Worm (Caenorhabditis elegans) whole organism, L1 larva: ENCODE results near the gene srh-4.

Source experiments
- C04F5.9 ChIP-seq: sonication (generic microtip); optimal IDR thresholded peaks from 2 replicates; lab custom pipeline; 2016; ENCODE audit warnings: missing genetic modification characterization, missing compliant biosample characterization
- Y116A8C.19 ChIP-seq: sonication (generic microtip); optimal IDR thresholded peaks from 2 replicates; lab custom pipeline; 2016; ENCODE audit warnings: missing compliant biosample characterization, missing genetic modification characterization, borderline replicate concordance
- alr-1 ChIP-seq: fragments of 200-800 bp; sonication (Bioruptor generic); optimal IDR thresholded peaks from 2 replicates; lab custom pipeline; 2018; ENCODE audit warnings: borderline replicate concordance, mild to moderate bottlenecking, missing genetic modification characterization, missing compliant biosample characterization
- blmp-1 ChIP-seq: fragments of 150-350 bp; optimal IDR thresholded peaks from 2 replicates; lab custom pipeline; 2014; ENCODE audit warnings: missing biosample characterization, missing genetic modification characterization
- ceh-90 ChIP-seq: sonication (generic microtip); optimal IDR thresholded peaks from 2 replicates; lab custom pipeline; 2016; ENCODE audit warnings: missing genetic modification characterization, missing compliant biosample characterization
- dpl-1 ChIP-seq, 3 experiments: fragments of 150-350 bp in 2 of 3; sonication (generic microtip) in 1 of 3; optimal IDR thresholded peaks; 2 replicates each; lab custom pipeline; 2014 to 2017; ENCODE audit warnings: missing biosample characterization in 3 of 3, missing genetic modification characterization in 3 of 3, missing genetic modification reagents in 3 of 3
- efl-1 ChIP-seq, 4 experiments: fragments of 150-350 bp; optimal IDR thresholded peaks in 3 of 4; peaks in 1 of 4; 1 replicate in 1 of 4; 2 replicates in 3 of 4; lab custom pipeline; 2014; ENCODE audit warnings: missing biosample characterization in 2 of 4, missing genetic modification characterization in 2 of 4, missing genetic modification reagents in 2 of 4
- egl-13 ChIP-seq: sonication (generic microtip); optimal IDR thresholded peaks from 2 replicates; lab custom pipeline; 2016; ENCODE audit warnings: missing genotype, missing genetic modification reagents, missing genetic modification characterization, missing compliant biosample characterization
- egl-27 ChIP-seq, 2 experiments: fragments of 150-350 bp in 1 of 2; sonication (generic microtip); optimal IDR thresholded peaks; 3 replicates each; lab custom pipeline; 2017 to 2018; ENCODE audit warnings: missing biosample characterization in 2 of 2, missing genetic modification characterization in 2 of 2, missing genetic modification reagents in 2 of 2
- elt-3 ChIP-seq, 6 experiments: fragments of 150-350 bp in 1 of 6; sonication (generic microtip); optimal IDR thresholded peaks; 2 replicates each; lab custom pipeline; 2017 to 2018; ENCODE audit warnings: missing biosample characterization in 6 of 6, missing genetic modification characterization in 6 of 6, inconsistent platforms in 1 of 6
- ets-5 ChIP-seq: fragments of 200-800 bp; sonication (Bioruptor generic); IDR thresholded peaks from 2 replicates; pipeline ENCODE4 v1.3.6; 2022; ENCODE audit warnings: missing genetic modification characterization, missing compliant biosample characterization
- grh-1 ChIP-seq: fragments of 200-800 bp; sonication (Bioruptor generic); IDR thresholded peaks from 2 replicates; pipeline ENCODE4 v1.3.6; 2022; ENCODE audit warnings: missing genetic modification reagents, missing genetic modification characterization, missing compliant biosample characterization
- hlh-17 ChIP-seq: fragments of 200-800 bp; sonication (Bioruptor generic); optimal IDR thresholded peaks from 2 replicates; lab custom pipeline; 2018; ENCODE audit warnings: missing genetic modification characterization, mild to moderate bottlenecking, missing compliant biosample characterization, moderate library complexity, borderline replicate concordance
- jun-1 ChIP-seq: fragments of 150-350 bp; optimal IDR thresholded peaks from 2 replicates; lab custom pipeline; 2014; ENCODE audit warnings: missing biosample characterization, missing genetic modification reagents, missing genetic modification characterization
- lin-14 ChIP-seq: fragments of 200-800 bp; sonication (Bioruptor generic); optimal IDR thresholded peaks from 2 replicates; lab custom pipeline; 2018; ENCODE audit warnings: mild to moderate bottlenecking, missing genetic modification characterization, moderate library complexity, missing compliant biosample characterization
- lin-35 ChIP-seq, 2 experiments: fragments of 150-350 bp; optimal IDR thresholded peaks; 2 replicates each; lab custom pipeline; 2014; ENCODE audit warnings: missing biosample characterization in 2 of 2, missing genetic modification characterization in 2 of 2, missing genetic modification reagents in 2 of 2
- lir-3 ChIP-seq: sonication (generic microtip); optimal IDR thresholded peaks from 2 replicates; lab custom pipeline; 2016; ENCODE audit warnings: mild to moderate bottlenecking, missing genetic modification characterization, moderate library complexity, missing compliant biosample characterization; ENCODE audit not compliant: poor library complexity
- mef-2 ChIP-seq: fragments of 150-350 bp; optimal IDR thresholded peaks from 2 replicates; lab custom pipeline; 2014; ENCODE audit warnings: missing biosample characterization, missing genetic modification characterization
- mep-1 ChIP-seq: fragments of 150-350 bp; optimal IDR thresholded peaks from 2 replicates; lab custom pipeline; 2014; ENCODE audit warnings: missing biosample characterization, missing genetic modification characterization
- nhr-19 ChIP-seq: fragments of 200-800 bp; sonication (Bioruptor generic); conservative IDR thresholded peaks from 2 replicates; pipeline ENCODE4 v1.3.6; 2022; ENCODE audit warnings: missing genetic modification characterization, missing compliant biosample characterization
- nhr-20 ChIP-seq: sonication (generic microtip); optimal IDR thresholded peaks from 2 replicates; lab custom pipeline; 2016; ENCODE audit warnings: mild to moderate bottlenecking, missing genetic modification characterization, missing compliant biosample characterization
- nhr-47 ChIP-seq: sonication (generic microtip); optimal IDR thresholded peaks from 2 replicates; lab custom pipeline; 2016; ENCODE audit warnings: mild to moderate bottlenecking, missing genetic modification characterization, moderate library complexity, missing compliant biosample characterization
- nhr-71 ChIP-seq: sonication (generic microtip); optimal IDR thresholded peaks from 2 replicates; lab custom pipeline; 2016; ENCODE audit warnings: mild to moderate bottlenecking, missing genetic modification characterization, moderate library complexity, missing compliant biosample characterization
- nhr-84 ChIP-seq: sonication (generic microtip); optimal IDR thresholded peaks from 2 replicates; lab custom pipeline; 2017; ENCODE audit warnings: missing biosample characterization, missing genetic modification characterization
- nhr-90 ChIP-seq: sonication (generic microtip); optimal IDR thresholded peaks from 2 replicates; lab custom pipeline; 2016; ENCODE audit warnings: mild to moderate bottlenecking, missing genetic modification characterization, missing compliant biosample characterization; ENCODE audit not compliant: poor library complexity
- rnt-1 ChIP-seq: sonication (generic microtip); optimal IDR thresholded peaks from 2 replicates; lab custom pipeline; 2016; ENCODE audit warnings: mild to moderate bottlenecking, missing genetic modification characterization, moderate library complexity, missing compliant biosample characterization
- skn-1 ChIP-seq: fragments of 150-350 bp; optimal IDR thresholded peaks from 2 replicates; lab custom pipeline; 2014; ENCODE audit warnings: missing biosample characterization, missing genetic modification characterization
- snu-23 ChIP-seq: sonication (generic microtip); optimal IDR thresholded peaks from 2 replicates; lab custom pipeline; 2016; ENCODE audit warnings: missing genetic modification characterization, missing compliant biosample characterization
- sptf-1 ChIP-seq: fragments of 150-350 bp; optimal IDR thresholded peaks from 2 replicates; lab custom pipeline; 2014; ENCODE audit warnings: missing biosample characterization, missing genetic modification characterization
- sup-37 ChIP-seq: fragments of 200-800 bp; sonication (Bioruptor generic); optimal IDR thresholded peaks from 2 replicates; lab custom pipeline; 2018; ENCODE audit warnings: mild to moderate bottlenecking, missing genetic modification characterization, missing compliant biosample characterization
- swsn-7 ChIP-seq: sonication (generic microtip); optimal IDR thresholded peaks from 2 replicates; lab custom pipeline; 2016; ENCODE audit warnings: missing genetic modification characterization, missing compliant biosample characterization
- unc-30 ChIP-seq: sonication (generic microtip); optimal IDR thresholded peaks from 2 replicates; lab custom pipeline; 2017; ENCODE audit warnings: missing biosample characterization, missing genetic modification characterization
- unc-98 ChIP-seq: fragments of 200-800 bp; sonication (Bioruptor generic); IDR thresholded peaks from 2 replicates; pipeline ENCODE4 v1.3.6; 2022; ENCODE audit warnings: missing genetic modification characterization, missing compliant biosample characterization
- vab-15 ChIP-seq: sonication (generic microtip); optimal IDR thresholded peaks from 2 replicates; lab custom pipeline; 2017; ENCODE audit warnings: missing genotype, mild to moderate bottlenecking, missing genetic modification characterization, missing compliant biosample characterization
- xbp-1 ChIP-seq: sonication (generic microtip); optimal IDR thresholded peaks from 2 replicates; lab custom pipeline; 2016; ENCODE audit warnings: missing genetic modification characterization, missing compliant biosample characterization
- zag-1 ChIP-seq: fragments of 150-350 bp; optimal IDR thresholded peaks from 2 replicates; lab custom pipeline; 2014; ENCODE audit warnings: missing biosample characterization, missing genetic modification characterization

Gene srh-4

ce11 chrV:4010170-4010569 lies at the start of gene srh-4:
Gene srh-4 (plus strand): TSS chrV:4010470.
- TF ChIP-seq C04F5.9 (tag; lab: Kevin White, UChicago) (no peak), unc-30 (tag; lab: Kevin White, UChicago) (no peak)

- TF ChIP-seq swsn-7 (tag; lab: Kevin White, UChicago) (no peak), rnt-1 (tag; lab: Kevin White, UChicago) (no peak), jun-1 (tag; lab: Kevin White, UChicago) (no peak), Y116A8C.19 (tag; lab: Kevin White, UChicago) (no peak)
These were observed 49.0 kb upstream of the srh-4 start, which contains the start of gene cyp-34A6 for ce11 chrV:3961235-3961634. Gene cyp-34A6 (minus strand): TSS chrV:3961335.

ce11 chrV:3963715-3964114 lies 46.6 kb upstream of the srh-4 start, which contains the start of gene cyp-34A7:
Gene cyp-34A7 (minus strand): TSS chrV:3963815.
- TF ChIP-seq unc-98 (GFP tag; lab: Robert Waterston, UW), result no peak
- TF ChIP-seq nhr-19 (GFP tag; lab: Robert Waterston, UW), result no peak
- no peak for TF ChIP-seq ets-5 (GFP tag; lab: Robert Waterston, UW)
- no peak for TF ChIP-seq grh-1 (GFP tag; lab: Robert Waterston, UW)
- TF ChIP-seq ceh-90 (tag; lab: Kevin White, UChicago), result no peak
- no peak for TF ChIP-seq nhr-84 (tag; lab: Kevin White, UChicago)
- TF ChIP-seq sup-37 (GFP tag; lab: Kevin White, UChicago), result no peak
- no peak for TF ChIP-seq vab-15 (tag; lab: Kevin White, UChicago)
- TF ChIP-seq zag-1 (tag; lab: Kevin White, UChicago), result no peak
- no peak for TF ChIP-seq dpl-1 (GFP tag; optimal IDR thresholded peaks at IDR 0.05; lab: Kevin White, UChicago)
- TF ChIP-seq skn-1 (tag; lab: Kevin White, UChicago), result no peak
- TF ChIP-seq xbp-1 (tag; lab: Kevin White, UChicago), result no peak
- TF ChIP-seq nhr-47 (tag; lab: Kevin White, UChicago), result no peak
- TF ChIP-seq nhr-20 (tag; lab: Kevin White, UChicago), result no peak
- TF ChIP-seq lir-3, result no peak
- TF ChIP-seq egl-13 (tag; lab: Kevin White, UChicago), result no peak
- no peak for TF ChIP-seq sptf-1 (tag; lab: Kevin White, UChicago)

- TF ChIP-seq lin-35 (GFP tag; optimal IDR thresholded peaks at IDR 0.05; lab: Kevin White, UChicago) (peak in 1 of 2 experiments; percentile 6), egl-27 (tag; optimal IDR thresholded peaks at IDR 0.05; lab: Kevin White, UChicago) (no peak), snu-23 (peak; percentile 27), elt-3 (tag; optimal IDR thresholded peaks at IDR 0.05; lab: Kevin White, UChicago) (peak in 2 of 6 experiments; percentile 6 to 38), efl-1 (optimal IDR thresholded peaks at IDR 0.05; lab: Kevin White, UChicago) (no peak), efl-1 (GFP tag; optimal IDR thresholded peaks at IDR 0.05 in 1 of 2; lab: Kevin White, UChicago) (peak in 1 of 2 experiments; percentile 68), nhr-19 (GFP tag; lab: Robert Waterston, UW) (no peak), blmp-1 (tag; lab: Kevin White, UChicago) (peak; percentile 73), ets-5 (GFP tag; lab: Robert Waterston, UW) (no peak), lin-14 (GFP tag; lab: Kevin White, UChicago) (peak; percentile 62), alr-1 (no peak), mep-1 (peak; percentile 38), nhr-71 (peak; percentile 29), nhr-90 (tag; lab: Kevin White, UChicago) (peak; percentile 15), hlh-17 (no peak), nhr-20 (tag; lab: Kevin White, UChicago) (peak; percentile 74), mef-2 (tag; lab: Kevin White, UChicago) (no peak)
These were observed 42.5 kb upstream of the srh-4 start, which contains the start of gene cyp-34A8 for ce11 chrV:3967762-3968161. Gene cyp-34A8 (minus strand): TSS chrV:3967823.
